Worm (Caenorhabditis elegans) whole organism, L4 larva: ENCODE data around the gene nhr-124.

Experiments
- nhr-28 ChIP-seq: fragments of 150-350 bp; optimal IDR thresholded peaks from 2 replicates; lab custom pipeline; 2014; ENCODE audit warnings: missing biosample characterization, missing genetic modification characterization
- unc-130 ChIP-seq: sonication (generic microtip); optimal IDR thresholded peaks from 2 replicates; lab custom pipeline; 2016; ENCODE audit warnings: missing genetic modification reagents, missing genetic modification characterization, missing compliant biosample characterization

- no peak for TF ChIP-seq nhr-28 (tag; lab: Kevin White, UChicago)
- no peak for TF ChIP-seq unc-130 (GFP tag; lab: Kevin White, UChicago)
Observed at ce11 chrV:3855916-3856315, 30.1 kb downstream of the nhr-124 start.
